In the genomic region with DNA sequence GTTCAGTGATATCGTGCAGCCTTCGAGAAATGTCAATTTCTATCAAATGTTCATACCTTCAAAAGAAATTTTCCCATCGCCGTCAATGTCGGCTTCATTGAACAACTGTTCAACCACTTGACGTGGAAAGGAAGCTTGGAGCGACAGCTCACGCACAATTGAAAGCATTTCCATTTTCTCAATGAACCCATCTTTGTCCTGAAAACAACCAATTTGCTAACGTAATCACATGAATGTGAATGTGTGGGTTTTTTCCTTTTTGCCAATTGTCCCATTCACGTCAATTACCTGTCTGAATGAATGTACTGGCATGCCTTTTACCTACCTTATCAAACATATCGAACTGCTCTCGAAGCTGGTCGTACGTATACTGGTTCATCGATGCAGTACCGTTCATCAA, we compare ENCODE assay signal across 2 worm cellular contexts.
TF ChIP-seq lines count a peak whose summit lies in the region.

No protein-coding gene starts in this region.

TF ChIP-seq in whole organism, L4 larva, 104 proteins besides CTCF, POLR2A, EP300 and RAD21:
- TF ChIP-seq nhr-48 (tag; optimal IDR thresholded peaks at IDR 0.05; lab: Kevin White, UChicago) (peak; percentile 17), T20F7.1 (GFP tag; optimal IDR thresholded peaks at IDR 0.05; lab: Kevin White, UChicago) (peak; percentile 17), nhr-77 (tag; optimal IDR thresholded peaks at IDR 0.05; lab: Kevin White, UChicago) (no peak), nhr-102 (tag; optimal IDR thresholded peaks at IDR 0.05; lab: Kevin White, UChicago) (no peak), dve-1 (tag; optimal IDR thresholded peaks at IDR 0.05; lab: Kevin White, UChicago; ENCODE audit: insufficient read depth) (peak; percentile 25), hlh-11 (tag; optimal IDR thresholded peaks at IDR 0.05; lab: Kevin White, UChicago) (peak; percentile 51), nhr-6 (tag; optimal IDR thresholded peaks at IDR 0.05; lab: Kevin White, UChicago) (no peak), mep-1 (tag; optimal IDR thresholded peaks at IDR 0.05; lab: Kevin White, UChicago) (no peak), lin-38 (GFP tag; IDR thresholded peaks at IDR 0.05; lab: Robert Waterston, UW) (0 out of 2 replicates have a peak, but pooled peaks have one; percentile 16), nhr-41 (GFP tag; IDR thresholded peaks at IDR 0.05; lab: Robert Waterston, UW) (0 out of 2 replicates have a peak, but pooled peaks have one; percentile 6), tra-1 (GFP tag; IDR thresholded peaks at IDR 0.05; lab: Robert Waterston, UW) (peak; percentile 84), duxl-1 (tag; optimal IDR thresholded peaks at IDR 0.05; lab: Kevin White, UChicago; ENCODE audit: poor library complexity) (no peak), dmd-6 (GFP tag; IDR thresholded peaks at IDR 0.05; lab: Robert Waterston, UW) (peak; percentile 84)
TF ChIP-seq in whole organism, L4 larva: peak in this region for 8.

TF ChIP-seq in whole organism, young adult, 124 proteins besides CTCF, POLR2A, EP300 and RAD21:
- peak; percentile 60 for TF ChIP-seq dox-1 (GFP tag; IDR thresholded peaks at IDR 0.05; lab: Robert Waterston, UW)
- TF ChIP-seq sdz-38 (tag; optimal IDR thresholded peaks at IDR 0.05; lab: Kevin White, UChicago): no peak
- TF ChIP-seq cebp-1 (GFP tag; IDR thresholded peaks at IDR 0.05; lab: Robert Waterston, UW): no peak
- TF ChIP-seq cebp-1 (tag; optimal IDR thresholded peaks at IDR 0.05; lab: Kevin White, UChicago): peak; percentile 39
- TF ChIP-seq ets-4 (GFP tag; optimal IDR thresholded peaks at IDR 0.05; lab: Kevin White, UChicago): peak; percentile 26
- peak; percentile 44 for TF ChIP-seq atf-7 (tag; optimal IDR thresholded peaks at IDR 0.05; lab: Kevin White, UChicago)
- 0 out of 2 replicates have a peak, but pooled peaks have one; percentile 36 for TF ChIP-seq pbrm-1 (GFP tag; IDR thresholded peaks at IDR 0.05; lab: Robert Waterston, UW)
- TF ChIP-seq let-607 (tag; optimal IDR thresholded peaks at IDR 0.05; lab: Kevin White, UChicago): peak; percentile 78 to 91
- TF ChIP-seq hlh-12 (tag; optimal IDR thresholded peaks at IDR 0.05; lab: Kevin White, UChicago): no peak
- TF ChIP-seq hmg-1.2 (GFP tag; IDR thresholded peaks at IDR 0.05; lab: Robert Waterston, UW): 0 out of 2 replicates have a peak, but pooled peaks have one; percentile 17
- TF ChIP-seq tbp1 (GFP tag; optimal IDR thresholded peaks at IDR 0.05; lab: Kevin White, UChicago): no peak
- TF ChIP-seq ztf-22 (GFP tag; optimal IDR thresholded peaks at IDR 0.05; lab: Kevin White, UChicago): peak; percentile 53
- no peak for TF ChIP-seq ztf-26 (tag; optimal IDR thresholded peaks at IDR 0.05; lab: Kevin White, UChicago)
- no peak for TF ChIP-seq rec-8 (tag; optimal IDR thresholded peaks at IDR 0.05; lab: Kevin White, UChicago)
- TF ChIP-seq Y67H2A.10 (GFP tag; conservative IDR thresholded peaks at IDR 0.05; lab: Robert Waterston, UW): no peak
- TF ChIP-seq B0336.3 (GFP tag; IDR thresholded peaks at IDR 0.05; lab: Robert Waterston, UW): peak; percentile 53; the same call in 1 of the 2 replicates
- no peak for TF ChIP-seq ztf-25 (GFP tag; IDR thresholded peaks at IDR 0.05; lab: Robert Waterston, UW)
- no peak for TF ChIP-seq F55B11.4 (tag; optimal IDR thresholded peaks at IDR 0.05; lab: Kevin White, UChicago; ENCODE audit: borderline replicate concordance, insufficient read depth)
- TF ChIP-seq dpff-1 (tag; optimal IDR thresholded peaks at IDR 0.05; lab: Kevin White, UChicago): no peak
- peak; percentile 96 for TF ChIP-seq nhr-80 (tag; optimal IDR thresholded peaks at IDR 0.05; lab: Kevin White, UChicago)
- peak; percentile 29 for TF ChIP-seq unc-62 (GFP tag; optimal IDR thresholded peaks at IDR 0.05; lab: Kevin White, UChicago)
